Worm (Caenorhabditis elegans) whole organism, young adult: ENCODE measurements around the gene H41C03.1.

Source experiments
- aptf-3 ChIP-seq: fragments of 200-800 bp; sonication (Bioruptor generic); IDR thresholded peaks from 2 replicates; pipeline ENCODE4 v1.3.6; 2022; ENCODE audit warnings: missing genetic modification characterization, missing compliant biosample characterization
- snpc-4 ChIP-seq, 5 experiments: fragments of 150-350 bp in 1 of 5; sonication (generic microtip) in 4 of 5; optimal IDR thresholded peaks; 2 replicates each; lab custom pipeline; 2014 to 2018; ENCODE audit warnings: missing genetic modification characterization in 5 of 5, missing biosample characterization in 3 of 5, antibody characterized with exemption in 2 of 5, mild to moderate bottlenecking in 2 of 5, missing compliant biosample characterization in 2 of 5, missing genotype in 2 of 5, moderate library complexity in 2 of 5, missing genetic modification reagents in 1 of 5

DNA sequence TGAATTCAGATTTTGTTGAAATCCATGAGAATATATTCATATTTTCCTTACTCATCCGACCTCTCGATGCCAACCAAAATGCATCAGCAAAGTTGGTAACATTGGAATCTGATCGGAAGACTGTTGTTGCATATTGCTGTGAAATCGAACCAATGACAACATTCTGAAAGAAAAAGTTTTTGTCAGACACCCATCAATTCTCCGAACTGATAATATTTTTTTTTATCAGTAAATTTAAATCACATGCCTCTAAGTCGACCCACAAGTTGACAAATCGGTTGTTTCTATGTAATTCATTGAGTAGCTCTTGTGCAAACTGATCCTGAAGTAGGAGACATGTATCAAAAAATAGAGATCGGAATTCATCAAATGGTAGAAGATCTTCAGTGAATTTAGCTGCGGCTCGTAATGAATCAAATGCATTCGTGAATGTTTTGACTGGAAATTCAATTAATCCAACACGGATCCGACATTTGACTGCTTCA, 24.2 kb upstream of the H41C03.1 start, which contains the start of gene col-74:
- TF ChIP-seq snpc-4 (GFP tag; optimal IDR thresholded peaks at IDR 0.05; lab: Kevin White, UChicago), result no peak
- no peak for TF ChIP-seq snpc-4 (tag; optimal IDR thresholded peaks at IDR 0.05; lab: Kevin White, UChicago)
- no peak for TF ChIP-seq aptf-3
